Fruit fly (Drosophila melanogaster): ENCODE results near the gene CG17928.

DNA sequence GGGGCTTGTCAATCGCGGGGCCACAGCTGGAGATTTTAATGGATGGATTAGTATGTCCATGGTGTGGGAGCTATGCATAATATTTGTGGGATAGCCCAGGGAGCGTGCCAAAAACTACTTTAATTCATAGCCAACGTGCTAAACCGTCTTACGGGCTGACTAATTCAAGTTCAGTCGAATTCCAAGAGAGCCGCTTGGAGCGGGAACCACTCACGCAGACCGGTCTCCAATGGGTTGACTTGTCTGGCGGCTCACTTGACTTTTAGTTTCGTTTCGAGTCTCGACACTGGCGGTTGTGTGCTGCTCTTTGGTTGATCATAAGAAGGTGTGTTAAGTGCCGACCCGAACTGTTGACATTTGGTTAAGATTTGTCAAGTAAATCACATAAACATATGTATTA is 37.3 kb upstream of the CG17928 start, which contains the start of gene yellow-b:
- TF ChIP-seq CG12299 (tag; optimal IDR thresholded peaks at IDR 0.05) (no peak), Dfd (GFP tag; optimal IDR thresholded peaks at IDR 0.05) (no peak), CG6813 (GFP tag; optimal IDR thresholded peaks at IDR 0.05) (no peak), Nf-YC (tag; optimal IDR thresholded peaks at IDR 0.05) (no peak), CG14965 (GFP tag; optimal IDR thresholded peaks at IDR 0.05; ENCODE audit: borderline replicate concordance) (no peak), CG6791 (GFP tag; IDR thresholded peaks at IDR 0.05; ENCODE audit: partially characterized antibody) (no peak), CoRest (tag; optimal IDR thresholded peaks at IDR 0.05) (no peak), CG7357 (GFP tag; IDR thresholded peaks at IDR 0.05) (no peak), Xbp1 (GFP tag; optimal IDR thresholded peaks at IDR 0.05) (no peak), Sry-δ (GFP tag; optimal IDR thresholded peaks at IDR 0.05) (no peak), Sox102F (GFP tag; optimal IDR thresholded peaks at IDR 0.05) (no peak), Rfx (GFP tag; IDR thresholded peaks at IDR 0.05) (no peak), bab2 (GFP tag; optimal IDR thresholded peaks at IDR 0.05) (no peak)
